Fruit fly (Drosophila melanogaster): Measurements from ENCODE around the gene crq.
A peak's percentile ranks its signal among the peaks of the same experiment; 100 is the strongest.

crq gene

dm6 chr2L:496436-496835, 43.6 kb upstream of the crq start:
- TF ChIP-seq tj (GFP tag; optimal IDR thresholded peaks at IDR 0.05) (peak; percentile 60), toe (GFP tag; optimal IDR thresholded peaks at IDR 0.05) (no peak)

DNA sequence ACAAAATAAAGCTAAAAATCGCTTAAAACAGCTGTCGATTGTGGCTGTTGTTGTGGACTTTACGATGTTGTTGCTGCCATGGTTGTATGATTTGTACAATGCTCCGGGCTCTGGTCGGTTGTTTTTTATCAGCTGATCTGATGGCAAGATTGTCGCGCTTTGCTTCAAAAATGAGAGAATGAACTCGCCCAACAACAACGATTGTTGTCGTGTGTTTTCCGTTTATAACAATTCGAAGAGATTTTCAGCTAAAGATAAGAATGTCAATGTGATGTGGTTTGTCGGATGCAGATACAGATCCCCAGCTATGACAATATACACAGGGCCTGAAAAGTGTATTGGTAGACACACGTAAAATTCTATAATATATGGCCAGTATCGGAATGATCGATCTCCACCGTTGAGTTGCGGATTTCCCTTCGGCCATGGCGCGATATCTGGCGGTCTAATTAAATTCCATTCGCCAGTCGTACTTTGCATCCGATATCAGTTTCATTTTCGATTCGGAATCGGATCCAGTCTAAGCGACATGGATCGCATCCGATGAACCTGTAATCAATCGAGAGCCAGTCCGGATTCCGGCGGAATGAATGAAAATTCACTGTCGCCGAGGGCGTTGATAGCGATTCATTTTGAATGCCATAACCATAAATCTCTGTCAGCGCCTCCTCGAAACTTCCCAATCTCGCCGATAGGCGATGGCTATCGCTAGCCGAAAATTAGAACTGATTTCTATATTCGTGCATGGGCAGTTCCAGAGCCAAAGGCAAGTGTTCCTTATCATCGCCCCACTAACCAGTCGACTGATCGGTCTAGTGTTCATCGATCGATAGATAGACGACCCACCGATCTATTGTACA, 42.8 kb upstream of the crq start:
- TF ChIP-seq Crg-1 (GFP tag; optimal IDR thresholded peaks at IDR 0.05) (no peak), toe (GFP tag; optimal IDR thresholded peaks at IDR 0.05) (no peak), bab1 (GFP tag; optimal IDR thresholded peaks at IDR 0.05) (no peak), cnc (optimal IDR thresholded peaks at IDR 0.05) (no peak), ovo (GFP tag; optimal IDR thresholded peaks at IDR 0.05) (no peak), CG1620 (GFP tag; optimal IDR thresholded peaks at IDR 0.05) (no peak), Clk (GFP tag; optimal IDR thresholded peaks at IDR 0.05) (no peak), tj (GFP tag; optimal IDR thresholded peaks at IDR 0.05) (no peak), kay (GFP tag; ENCODE audit: borderline replicate concordance) (no peak), CG14711 (tag; optimal IDR thresholded peaks at IDR 0.05) (no peak), Hr96 (GFP tag; optimal IDR thresholded peaks at IDR 0.05) (no peak), CG5204 (GFP tag; optimal IDR thresholded peaks at IDR 0.05) (no peak), CG7101 (tag; optimal IDR thresholded peaks at IDR 0.05) (no peak), Mnt (GFP tag; optimal IDR thresholded peaks at IDR 0.05) (no peak), CG33017 (tag; optimal IDR thresholded peaks at IDR 0.05) (no peak), pad (GFP tag; optimal IDR thresholded peaks at IDR 0.05) (no peak), CG11617 (GFP tag; optimal IDR thresholded peaks at IDR 0.05) (no peak), CG7045 (GFP tag; optimal IDR thresholded peaks at IDR 0.05) (no peak)

dm6 chr2L:493274-493673, 40.5 kb upstream of the crq start:
- no peak for TF ChIP-seq tj (GFP tag; optimal IDR thresholded peaks at IDR 0.05)
- TF ChIP-seq CG12768 (GFP tag; optimal IDR thresholded peaks at IDR 0.05) = no peak
- TF ChIP-seq kay (GFP tag; ENCODE audit: borderline replicate concordance) = no peak
- TF ChIP-seq CG33017 (tag; optimal IDR thresholded peaks at IDR 0.05) = no peak
- no peak for TF ChIP-seq pad (GFP tag; optimal IDR thresholded peaks at IDR 0.05)
- TF ChIP-seq CG11617 (GFP tag; optimal IDR thresholded peaks at IDR 0.05) = no peak
- TF ChIP-seq CG1620 (GFP tag; optimal IDR thresholded peaks at IDR 0.05) = no peak
- no peak for TF ChIP-seq Clk (GFP tag; optimal IDR thresholded peaks at IDR 0.05)
- TF ChIP-seq cnc (optimal IDR thresholded peaks at IDR 0.05) = no peak
- TF ChIP-seq CG14711 (tag; optimal IDR thresholded peaks at IDR 0.05) = no peak

- TF ChIP-seq cic (GFP tag; optimal IDR thresholded peaks at IDR 0.05) = no peak
- TF ChIP-seq bab1 (GFP tag; optimal IDR thresholded peaks at IDR 0.05) = no peak
- TF ChIP-seq CG7101 (tag; optimal IDR thresholded peaks at IDR 0.05) = no peak
- no peak for TF ChIP-seq cnc (optimal IDR thresholded peaks at IDR 0.05)
- TF ChIP-seq toe (GFP tag; optimal IDR thresholded peaks at IDR 0.05) = no peak
- no peak for TF ChIP-seq pad (GFP tag; optimal IDR thresholded peaks at IDR 0.05)
- TF ChIP-seq Clk (GFP tag; optimal IDR thresholded peaks at IDR 0.05) = no peak
- TF ChIP-seq kay (GFP tag; ENCODE audit: borderline replicate concordance) = no peak
- no peak for TF ChIP-seq Crg-1 (GFP tag; optimal IDR thresholded peaks at IDR 0.05)
- TF ChIP-seq CG33017 (tag; optimal IDR thresholded peaks at IDR 0.05) = no peak
- no peak for TF ChIP-seq CG14711 (tag; optimal IDR thresholded peaks at IDR 0.05)
- TF ChIP-seq CG11617 (GFP tag; optimal IDR thresholded peaks at IDR 0.05) = no peak
- TF ChIP-seq Mnt (GFP tag; optimal IDR thresholded peaks at IDR 0.05) = no peak
Measured at dm6 chr2L:492225-492624, 39.4 kb upstream of the crq start.

dm6 chr2L:490150-491095, 37.6 kb upstream of the crq start:
- TF ChIP-seq Mnt (GFP tag; optimal IDR thresholded peaks at IDR 0.05) (peak; percentile 80), CG7101 (tag; optimal IDR thresholded peaks at IDR 0.05) (peak; percentile 63), CG12768 (GFP tag; optimal IDR thresholded peaks at IDR 0.05) (peak; percentile 77), Crg-1 (GFP tag; optimal IDR thresholded peaks at IDR 0.05) (peak; percentile 52), cnc (optimal IDR thresholded peaks at IDR 0.05) (no peak), tj (GFP tag; optimal IDR thresholded peaks at IDR 0.05) (peak; percentile 38), cic (GFP tag; optimal IDR thresholded peaks at IDR 0.05) (peak; percentile 81), CG14711 (tag; optimal IDR thresholded peaks at IDR 0.05) (peak; percentile 47), bab1 (GFP tag; optimal IDR thresholded peaks at IDR 0.05) (peak; percentile 71), ovo (GFP tag; optimal IDR thresholded peaks at IDR 0.05) (peak; percentile 34), CG7045 (GFP tag; optimal IDR thresholded peaks at IDR 0.05) (peak; percentile 79), Hr96 (GFP tag; optimal IDR thresholded peaks at IDR 0.05) (peak; percentile 83), CG11617 (GFP tag; optimal IDR thresholded peaks at IDR 0.05) (peak; percentile 54), kay (GFP tag; ENCODE audit: borderline replicate concordance) (no peak), CG33017 (tag; optimal IDR thresholded peaks at IDR 0.05) (peak; percentile 54), pad (GFP tag; optimal IDR thresholded peaks at IDR 0.05) (peak; percentile 41), CG1620 (GFP tag; optimal IDR thresholded peaks at IDR 0.05) (peak; percentile 80), Clk (GFP tag; optimal IDR thresholded peaks at IDR 0.05) (peak; percentile 49), CG5204 (GFP tag; optimal IDR thresholded peaks at IDR 0.05) (no peak), toe (GFP tag; optimal IDR thresholded peaks at IDR 0.05) (peak; percentile 34)
